Worm (Caenorhabditis elegans): ENCODE data around the gene nid-1.

DNA sequence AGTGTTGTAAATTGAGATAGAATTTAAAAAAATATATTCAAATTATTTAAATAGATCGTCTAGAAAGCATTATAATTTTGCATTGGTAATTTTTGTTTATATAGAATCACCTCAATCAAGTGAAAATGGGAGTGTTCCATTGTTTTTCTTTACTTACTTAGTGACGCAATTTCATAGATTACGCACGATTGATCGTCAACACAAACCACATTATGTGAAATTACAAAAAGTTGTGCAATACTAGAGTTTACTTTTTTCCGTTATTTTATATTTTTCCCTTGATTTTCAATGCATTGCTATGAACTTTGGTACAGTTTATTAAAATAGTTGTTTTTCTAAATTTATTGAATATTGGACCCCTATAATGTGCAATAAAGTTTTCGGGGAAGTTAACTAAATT is 29.5 kb downstream of the nid-1 start, which contains the start of gene T16G1.5:
- no peak for TF ChIP-seq klf-2 (GFP tag; conservative IDR thresholded peaks at IDR 0.05)
- no peak for TF ChIP-seq tab-1 (GFP tag; IDR thresholded peaks at IDR 0.05)
- TF ChIP-seq cog-1 (tag; optimal IDR thresholded peaks at IDR 0.05): no peak
- TF ChIP-seq T22C8.4 (GFP tag; IDR thresholded peaks at IDR 0.05): no peak
- no peak for TF ChIP-seq flt-1 (GFP tag; IDR thresholded peaks at IDR 0.05)
- TF ChIP-seq ztf-23 (GFP tag; IDR thresholded peaks at IDR 0.05): no peak
- TF ChIP-seq ztf-29 (GFP tag; IDR thresholded peaks at IDR 0.05): no peak
- TF ChIP-seq ref-1 (GFP tag; conservative IDR thresholded peaks at IDR 0.05): no peak

Measured in whole organism, midembryonic.